Fruit fly (Drosophila melanogaster): Measurements from ENCODE around the gene Rrp1.

DNA sequence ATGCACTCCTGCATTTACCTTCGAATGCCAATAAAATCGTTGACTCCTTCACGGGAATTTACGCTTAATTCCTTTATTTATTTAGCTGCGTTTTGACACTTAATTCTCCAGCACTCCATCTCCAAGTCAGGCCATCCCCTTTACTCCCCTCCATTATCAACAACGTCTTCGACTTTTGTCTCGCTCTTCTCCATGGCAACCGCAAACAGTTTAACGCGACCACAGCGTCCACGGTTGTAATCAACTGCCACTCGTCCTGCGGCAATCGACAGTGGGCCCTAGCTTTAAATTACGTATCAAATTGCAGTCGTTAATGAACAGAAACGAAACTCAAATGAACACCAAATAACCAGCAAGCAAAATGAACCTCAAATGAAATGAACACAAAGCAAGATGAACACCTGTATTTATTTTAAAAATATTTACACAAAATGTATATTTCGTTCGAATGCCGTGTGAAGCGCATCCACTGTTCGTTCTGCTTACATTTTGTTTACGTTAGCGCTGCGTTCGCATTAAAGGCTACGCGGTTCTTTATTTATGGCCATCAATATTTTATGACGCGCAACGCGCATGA is 40.7 kb downstream of the Rrp1 start:
- TF ChIP-seq CG8478 (optimal IDR thresholded peaks at IDR 0.05) (no peak), CTCF (optimal IDR thresholded peaks at IDR 0.05) (no peak)
